Worm (Caenorhabditis elegans) whole organism, L3 larva: Measurements from ENCODE around the gene cyp-33C1.

Experiments
- ZK546.5 ChIP-seq: sonication (generic microtip); optimal IDR thresholded peaks from 2 replicates; lab custom pipeline; 2017; ENCODE audit warnings: missing biosample characterization, missing genetic modification characterization
- ceh-16 ChIP-seq: sonication (generic microtip); optimal IDR thresholded peaks from 2 replicates; lab custom pipeline; 2017; ENCODE audit warnings: missing biosample characterization, missing genetic modification characterization
- ceh-28 ChIP-seq: fragments of 150-350 bp; optimal IDR thresholded peaks from 2 replicates; lab custom pipeline; 2014; ENCODE audit warnings: missing biosample characterization, missing genetic modification reagents, missing genetic modification characterization
- ceh-9 ChIP-seq: sonication (generic microtip); optimal IDR thresholded peaks from 2 replicates; lab custom pipeline; 2018; ENCODE audit warnings: missing biosample characterization, missing genetic modification characterization
- daf-12 ChIP-seq: fragments of 150-350 bp; optimal IDR thresholded peaks from 2 replicates; lab custom pipeline; 2014; ENCODE audit warnings: missing biosample characterization, missing genetic modification reagents, missing genetic modification characterization
- egl-5 ChIP-seq: fragments of 150-350 bp; optimal IDR thresholded peaks from 2 replicates; lab custom pipeline; 2017; ENCODE audit warnings: missing biosample characterization, missing genetic modification reagents, missing genetic modification characterization, inconsistent platforms
- elt-1 ChIP-seq: fragments of 150-350 bp; optimal IDR thresholded peaks from 2 replicates; lab custom pipeline; 2014; ENCODE audit warnings: missing biosample characterization, missing genetic modification characterization
- elt-2 ChIP-seq: sonication (generic microtip); optimal IDR thresholded peaks from 2 replicates; lab custom pipeline; 2016; ENCODE audit warnings: missing genetic modification reagents, mild to moderate bottlenecking, missing genetic modification characterization, missing compliant biosample characterization
- elt-3 ChIP-seq, 3 experiments: fragments of 150-350 bp in 1 of 3; sonication (generic microtip) in 2 of 3; optimal IDR thresholded peaks; 2 replicates in 2 of 3; 4 replicates in 1 of 3; lab custom pipeline; 2014 to 2017; ENCODE audit warnings: missing biosample characterization in 3 of 3, missing genetic modification characterization in 3 of 3
- eor-1 ChIP-seq, 2 experiments: fragments of 150-350 bp; optimal IDR thresholded peaks; 2 replicates each; lab custom pipeline; 2014 to 2018; ENCODE audit warnings: missing biosample characterization in 2 of 2, missing genetic modification characterization in 2 of 2
- fkh-2 ChIP-seq: fragments of 150-350 bp; optimal IDR thresholded peaks from 2 replicates; lab custom pipeline; 2014; ENCODE audit warnings: missing biosample characterization, missing genetic modification reagents, missing genetic modification characterization
- lin-15B ChIP-seq: fragments of 150-350 bp; optimal IDR thresholded peaks from 2 replicates; lab custom pipeline; 2014; ENCODE audit warnings: missing biosample characterization, missing genetic modification characterization
- lin-39 ChIP-seq: fragments of 150-350 bp; optimal IDR thresholded peaks from 2 replicates; lab custom pipeline; 2018; ENCODE audit warnings: missing biosample characterization, missing genetic modification reagents, missing genetic modification characterization
- mdl-1 ChIP-seq: fragments of 150-350 bp; optimal IDR thresholded peaks from 2 replicates; lab custom pipeline; 2014; ENCODE audit warnings: missing biosample characterization, missing genetic modification characterization
- nfya-1 ChIP-seq: sonication (generic microtip); optimal IDR thresholded peaks from 2 replicates; lab custom pipeline; 2017; ENCODE audit warnings: missing genetic modification characterization, mild to moderate bottlenecking, missing compliant biosample characterization, antibody characterized with exemption, moderate library complexity; ENCODE audit not compliant: insufficient read depth
- nhr-11 ChIP-seq: fragments of 150-350 bp; optimal IDR thresholded peaks from 2 replicates; lab custom pipeline; 2014; ENCODE audit warnings: missing biosample characterization, missing genetic modification characterization
- nhr-12 ChIP-seq: fragments of 150-350 bp; optimal IDR thresholded peaks from 2 replicates; lab custom pipeline; 2014; ENCODE audit warnings: missing biosample characterization, missing genetic modification characterization
- nhr-23 ChIP-seq: fragments of 150-350 bp; optimal IDR thresholded peaks from 2 replicates; lab custom pipeline; 2014; ENCODE audit warnings: missing biosample characterization, missing genetic modification reagents, missing genetic modification characterization
- nhr-237 ChIP-seq: fragments of 150-350 bp; optimal IDR thresholded peaks from 2 replicates; lab custom pipeline; 2014; ENCODE audit warnings: missing biosample characterization, missing genetic modification characterization
- nhr-25 ChIP-seq: sonication (generic microtip); optimal IDR thresholded peaks from 2 replicates; lab custom pipeline; 2017; ENCODE audit warnings: missing biosample characterization, missing genetic modification characterization
- nhr-28 ChIP-seq: fragments of 150-350 bp; optimal IDR thresholded peaks from 2 replicates; lab custom pipeline; 2014; ENCODE audit warnings: missing biosample characterization, missing genetic modification characterization
- nhr-43 ChIP-seq: sonication (generic microtip); optimal IDR thresholded peaks from 2 replicates; lab custom pipeline; 2016; ENCODE audit warnings: mild to moderate bottlenecking, missing genetic modification characterization, missing compliant biosample characterization; ENCODE audit not compliant: poor library complexity, severe bottlenecking
- nhr-67 ChIP-seq: fragments of 150-350 bp; optimal IDR thresholded peaks from 2 replicates; lab custom pipeline; 2014; ENCODE audit warnings: missing biosample characterization, missing genetic modification characterization
- nhr-77 ChIP-seq: fragments of 150-350 bp; optimal IDR thresholded peaks from 2 replicates; lab custom pipeline; 2014; ENCODE audit warnings: missing biosample characterization, missing genetic modification characterization
- pha-4 ChIP-seq: fragments of 150-350 bp; optimal IDR thresholded peaks from 2 replicates; lab custom pipeline; 2014; ENCODE audit warnings: missing biosample characterization, missing genetic modification reagents, missing genetic modification characterization
- pqm-1 ChIP-seq: fragments of 150-350 bp; optimal IDR thresholded peaks from 2 replicates; lab custom pipeline; 2017; ENCODE audit warnings: missing biosample characterization, missing genetic modification characterization, inconsistent platforms
- skn-1 ChIP-seq: fragments of 150-350 bp; optimal IDR thresholded peaks from 2 replicates; lab custom pipeline; 2014; ENCODE audit warnings: missing biosample characterization, missing genetic modification characterization
- snpc-4 ChIP-seq: fragments of 150-350 bp; optimal IDR thresholded peaks from 2 replicates; lab custom pipeline; 2014; ENCODE audit warnings: missing biosample characterization, missing genetic modification characterization
- tbx-2 ChIP-seq: sonication (generic microtip); optimal IDR thresholded peaks from 2 replicates; lab custom pipeline; 2016; ENCODE audit warnings: mild to moderate bottlenecking, missing genetic modification characterization, missing compliant biosample characterization
- unc-39 ChIP-seq: sonication (generic microtip); optimal IDR thresholded peaks from 4 replicates; lab custom pipeline; 2017; ENCODE audit warnings: missing biosample characterization, missing genetic modification characterization
- unc-62 ChIP-seq: fragments of 150-350 bp; sonication (generic microtip); optimal IDR thresholded peaks from 4 replicates; lab custom pipeline; 2014; ENCODE audit warnings: missing biosample characterization, missing genetic modification reagents, missing genetic modification characterization
- zag-1 ChIP-seq: fragments of 150-350 bp; optimal IDR thresholded peaks from 2 replicates; lab custom pipeline; 2014; ENCODE audit warnings: missing biosample characterization, missing genetic modification characterization
- ztf-11 ChIP-seq: fragments of 150-350 bp; optimal IDR thresholded peaks from 2 replicates; lab custom pipeline; 2014; ENCODE audit warnings: missing biosample characterization, missing genetic modification characterization
- ztf-4 ChIP-seq: fragments of 150-350 bp; optimal IDR thresholded peaks from 2 replicates; lab custom pipeline; 2014; ENCODE audit warnings: missing biosample characterization, missing genetic modification characterization

The cyp-33C1 gene

DNA sequence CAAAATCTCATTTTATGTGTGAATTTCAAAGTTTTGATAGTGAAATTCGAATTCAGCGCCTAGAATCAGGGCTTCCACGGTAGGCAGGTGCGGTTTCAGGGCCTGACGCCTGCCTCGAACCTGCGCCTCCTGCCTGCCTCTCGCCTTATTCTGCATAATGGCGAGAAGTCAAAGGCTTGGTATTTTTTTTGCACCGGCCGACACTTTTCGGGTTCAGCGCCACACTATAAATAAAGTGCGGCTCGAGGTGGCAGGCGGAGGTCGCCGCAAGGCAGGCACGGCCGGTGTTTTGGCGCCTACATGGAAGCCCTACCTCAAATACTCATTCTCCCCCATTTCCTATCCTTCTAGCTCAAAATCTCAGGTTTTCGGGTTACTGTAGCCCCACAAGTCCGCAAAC is 21.1 kb downstream of the cyp-33C1 start:
- TF ChIP-seq elt-3 (tag; optimal IDR thresholded peaks at IDR 0.05; lab: Kevin White, UChicago): no peak
- TF ChIP-seq ceh-16: no peak
- TF ChIP-seq nhr-23 (tag; lab: Kevin White, UChicago): no peak
- no peak for TF ChIP-seq mdl-1 (tag; lab: Kevin White, UChicago)
- no peak for TF ChIP-seq nhr-67
- TF ChIP-seq fkh-2 (tag; lab: Kevin White, UChicago): no peak
- TF ChIP-seq nhr-77 (tag; lab: Kevin White, UChicago): no peak
- no peak for TF ChIP-seq nhr-237 (tag; lab: Kevin White, UChicago)
- no peak for TF ChIP-seq egl-5 (tag; lab: Kevin White, UChicago)
- no peak for TF ChIP-seq nhr-12 (tag; lab: Kevin White, UChicago)
- TF ChIP-seq tbx-2: no peak
- no peak for TF ChIP-seq zag-1 (tag; lab: Kevin White, UChicago)
- TF ChIP-seq eor-1 (tag; optimal IDR thresholded peaks at IDR 0.05; lab: Kevin White, UChicago): no peak
- no peak for TF ChIP-seq unc-62 (GFP tag; lab: Kevin White, UChicago)
- TF ChIP-seq nhr-43 (tag; lab: Kevin White, UChicago): no peak

DNA sequence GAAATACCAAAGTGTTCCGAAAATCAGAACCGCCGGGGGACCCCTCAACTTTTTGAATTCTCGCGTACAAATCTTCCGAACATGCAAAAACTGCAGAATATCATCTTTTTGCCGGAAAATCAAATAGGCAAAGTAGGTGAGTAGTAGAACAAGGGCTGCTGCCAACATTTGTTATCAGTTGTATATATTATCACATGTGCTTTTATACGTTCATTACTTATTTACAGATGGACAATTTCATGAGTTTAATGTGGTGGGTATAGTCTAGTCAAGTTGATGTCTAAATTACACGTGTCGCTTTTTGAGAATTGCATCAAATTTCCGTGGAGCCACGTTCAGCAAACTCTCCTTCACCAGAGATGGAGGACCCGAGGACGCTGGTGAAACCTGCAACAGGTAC is 21.9 kb downstream of the cyp-33C1 start, which contains the start of gene cyp-32B1:
cyp-32B1 (minus strand) TSS at position 176 of the 400 bp plus-strand sequence.
- no peak for TF ChIP-seq nhr-67
- TF ChIP-seq pha-4 (tag; lab: Kevin White, UChicago): peak; percentile 61
- peak; percentile 65 for TF ChIP-seq elt-2
- peak; percentile 70 for TF ChIP-seq pqm-1 (tag; lab: Kevin White, UChicago)
- no peak for TF ChIP-seq nhr-237 (tag; lab: Kevin White, UChicago)
- TF ChIP-seq, all 47 proteins: peak for 3

- TF ChIP-seq ceh-28 (tag; lab: Kevin White, UChicago) (no peak), skn-1 (no peak), ZK546.5 (tag; lab: Kevin White, UChicago) (no peak), unc-39 (no peak), snpc-4 (tag; lab: Kevin White, UChicago) (no peak), nhr-11 (tag; lab: Kevin White, UChicago) (no peak), nhr-28 (tag; lab: Kevin White, UChicago) (no peak), fkh-2 (tag; lab: Kevin White, UChicago) (no peak), ceh-9 (no peak), nfya-1 (tag; lab: Kevin White, UChicago) (no peak), ztf-4 (tag; lab: Kevin White, UChicago) (no peak), lin-39 (no peak), nhr-25 (no peak), egl-5 (tag; lab: Kevin White, UChicago) (no peak), elt-1 (no peak)
Observed at ce11 chrV:2204080-2204479, 24.8 kb downstream of the cyp-33C1 start, which contains the start of gene cyp-33C12. TSS of gene cyp-33C12 (minus strand) at chrV:2204400.

ce11 chrV:2206181-2206580 is 26.9 kb downstream of the cyp-33C1 start, which contains the start of gene srt-40:
TSS of gene srt-40 (minus strand) at chrV:2206281.
- TF ChIP-seq daf-12 (no peak), lin-15B (tag; lab: Kevin White, UChicago) (no peak), snpc-4 (tag; lab: Kevin White, UChicago) (no peak)

ce11 chrV:2206801-2207200 is 27.5 kb downstream of the cyp-33C1 start, which contains the start of gene svh-11:
TSS of gene svh-11 (plus strand) at chrV:2207101.
- no peak for TF ChIP-seq nhr-77 (tag; lab: Kevin White, UChicago)
- no peak for TF ChIP-seq mdl-1 (tag; lab: Kevin White, UChicago)
- TF ChIP-seq tbx-2: no peak
- no peak for TF ChIP-seq ZK546.5 (tag; lab: Kevin White, UChicago)
- TF ChIP-seq lin-15B (tag; lab: Kevin White, UChicago): no peak
- TF ChIP-seq nhr-43 (tag; lab: Kevin White, UChicago): no peak
- no peak for TF ChIP-seq snpc-4 (tag; lab: Kevin White, UChicago)
- no peak for TF ChIP-seq ztf-11 (tag; lab: Kevin White, UChicago)
- TF ChIP-seq elt-3 (tag; optimal IDR thresholded peaks at IDR 0.05; lab: Kevin White, UChicago): no peak
- TF ChIP-seq ceh-28 (tag; lab: Kevin White, UChicago): no peak
- TF ChIP-seq nhr-11 (tag; lab: Kevin White, UChicago): no peak
- no peak for TF ChIP-seq egl-5 (tag; lab: Kevin White, UChicago)
